Fruit fly (Drosophila melanogaster): ENCODE results near the gene CG32755.

CG32755 gene

dm6 chrX:5980883-5981282, 30.8 kb downstream of the CG32755 start (continued):
- TF ChIP-seq CG1024 (GFP tag; IDR thresholded peaks at IDR 0.05) (peak; percentile 30; the same call in 1 of the 2 replicates), CG4820 (GFP tag; optimal IDR thresholded peaks at IDR 0.05) (peak; percentile 52), CG7372 (GFP tag; IDR thresholded peaks at IDR 0.05) (peak; percentile 62), unc-4 (GFP tag; IDR thresholded peaks at IDR 0.05; ENCODE audit: partially characterized antibody) (no peak), CG30431 (GFP tag; optimal IDR thresholded peaks at IDR 0.05) (no peak), ac (GFP tag; optimal IDR thresholded peaks at IDR 0.05) (no peak), gce (GFP tag; IDR thresholded peaks at IDR 0.05) (peak; percentile 38; the same call in 1 of the 3 replicates), ATbp (GFP tag; optimal IDR thresholded peaks at IDR 0.05) (peak; percentile 76), tx (GFP tag; optimal IDR thresholded peaks at IDR 0.05) (peak; percentile 14), Hmx (GFP tag; optimal IDR thresholded peaks at IDR 0.05) (peak; percentile 15), CG14667 (GFP tag; IDR thresholded peaks at IDR 0.05) (peak; percentile 69; the same call in 1 of the 2 replicates), CG18262 (tag; optimal IDR thresholded peaks at IDR 0.05) (peak; percentile 61), Doc3 (GFP tag; IDR thresholded peaks at IDR 0.05; ENCODE audit: partially characterized antibody) (no peak), CG15011 (GFP tag; optimal IDR thresholded peaks at IDR 0.05) (peak; percentile 46), CG7271 (tag; optimal IDR thresholded peaks at IDR 0.05) (no peak), sob (GFP tag; IDR thresholded peaks at IDR 0.05) (peak; percentile 82), CG14860 (GFP tag; IDR thresholded peaks at IDR 0.05; ENCODE audit: partially characterized antibody) (no peak), CG2199 (GFP tag; IDR thresholded peaks at IDR 0.05) (no peak), peb (GFP tag; IDR thresholded peaks at IDR 0.05) (peak; percentile 57), CG16815 (GFP tag; optimal IDR thresholded peaks at IDR 0.05) (peak; percentile 12), CG12391 (tag; optimal IDR thresholded peaks at IDR 0.05) (peak; percentile 70), cas (GFP tag; IDR thresholded peaks at IDR 0.05) (peak; percentile 67; the same call in 1 of the 2 replicates), CG10274 (GFP tag; optimal IDR thresholded peaks at IDR 0.05) (peak; percentile 36), hkb (optimal IDR thresholded peaks at IDR 0.05) (no peak), hkb (GFP tag; IDR thresholded peaks at IDR 0.05) (peak; percentile 85), CG11696 (GFP tag; IDR thresholded peaks at IDR 0.05) (peak; percentile 95), gsb-n (tag; optimal IDR thresholded peaks at IDR 0.05) (peak; percentile 53), BEAF-32 (GFP tag; optimal IDR thresholded peaks at IDR 0.05) (no peak), CG14710 (tag; optimal IDR thresholded peaks at IDR 0.05) (peak; percentile 22), mirr (GFP tag; optimal IDR thresholded peaks at IDR 0.05) (peak; percentile 71), CG4282 (GFP tag; optimal IDR thresholded peaks at IDR 0.05) (no peak), Fer1 (GFP tag; optimal IDR thresholded peaks at IDR 0.05) (peak; percentile 82), bigmax (GFP tag; optimal IDR thresholded peaks at IDR 0.05) (no peak), fd96Cb (tag; optimal IDR thresholded peaks at IDR 0.05) (peak; percentile 58), CG16779 (GFP tag; IDR thresholded peaks at IDR 0.05) (0 out of 2 replicates have a peak, but pooled peaks have one; percentile 67), Lpt (GFP tag; optimal IDR thresholded peaks at IDR 0.05) (no peak), C15 (GFP tag; IDR thresholded peaks at IDR 0.05) (no peak), CG13624 (GFP tag; optimal IDR thresholded peaks at IDR 0.05) (peak; percentile 64), CG12744 (GFP tag; optimal IDR thresholded peaks at IDR 0.05) (peak; percentile 14), wek (GFP tag; optimal IDR thresholded peaks at IDR 0.05) (peak; percentile 21), CG17912 (GFP tag; optimal IDR thresholded peaks at IDR 0.05) (no peak), Aef1 (GFP tag; IDR thresholded peaks at IDR 0.05) (peak; percentile 80), crc (GFP tag; optimal IDR thresholded peaks at IDR 0.05) (peak; percentile 31), ken (GFP tag; IDR thresholded peaks at IDR 0.05) (peak; percentile 74; the same call in 2 of the 3 replicates), CG8765 (GFP tag; IDR thresholded peaks at IDR 0.05) (no peak), CG30403 (GFP tag; optimal IDR thresholded peaks at IDR 0.05) (peak; percentile 69), ash1 (GFP tag; optimal IDR thresholded peaks at IDR 0.05) (no peak), CG11093 (GFP tag; IDR thresholded peaks at IDR 0.05) (peak; percentile 58; the same call in 1 of the 3 replicates), HmgZ (tag; optimal IDR thresholded peaks at IDR 0.05) (peak; percentile 83), B-H1 (GFP tag; IDR thresholded peaks at IDR 0.05) (peak; percentile 49; the same call in 1 of the 3 replicates), CG6272 (GFP tag; IDR thresholded peaks at IDR 0.05) (peak; percentile 44; the same call in 1 of the 2 replicates), Dfd (GFP tag; optimal IDR thresholded peaks at IDR 0.05) (no peak)

All from whole organism, embryonic.